Worm (Caenorhabditis elegans) whole organism, L4 larva: ENCODE results near the gene F35H10.3.

Experiments used
- F10B5.3 ChIP-seq: sonication (generic microtip); optimal IDR thresholded peaks from 2 replicates; lab custom pipeline; 2016; ENCODE audit warnings: mild to moderate bottlenecking, missing genetic modification characterization, missing compliant biosample characterization
- F49E8.2 ChIP-seq: sonication (generic microtip); optimal IDR thresholded peaks from 2 replicates; lab custom pipeline; 2016; ENCODE audit warnings: missing compliant biosample characterization, mild to moderate bottlenecking, missing genetic modification characterization, borderline replicate concordance
- Y105C5A.15 ChIP-seq: fragments of 200-800 bp; sonication (Bioruptor generic); IDR thresholded peaks from 2 replicates; pipeline ENCODE4 v1.3.6; 2022; ENCODE audit warnings: missing genetic modification characterization, missing compliant biosample characterization
- aha-1 ChIP-seq: fragments of 150-350 bp; peaks from one replicate; lab custom pipeline; 2014; ENCODE audit warnings: missing biosample characterization, missing genetic modification characterization
- cey-2 ChIP-seq: sonication (generic microtip); optimal IDR thresholded peaks from 3 replicates; lab custom pipeline; 2017; ENCODE audit warnings: missing genetic modification characterization, mild to moderate bottlenecking, missing compliant biosample characterization, antibody characterized with exemption, borderline replicate concordance; ENCODE audit not compliant: insufficient read depth
- daf-12 ChIP-seq: fragments of 150-350 bp; optimal IDR thresholded peaks from 2 replicates; lab custom pipeline; 2014; ENCODE audit warnings: missing biosample characterization, missing genetic modification reagents, missing genetic modification characterization
- daf-16 ChIP-seq, 3 experiments: sonication (generic microtip); optimal IDR thresholded peaks; 2 replicates each; lab custom pipeline; 2016 to 2017; ENCODE audit warnings: missing genetic modification characterization in 3 of 3, missing genetic modification reagents in 3 of 3, mild to moderate bottlenecking in 2 of 3, missing compliant biosample characterization in 2 of 3, missing biosample characterization in 1 of 3, moderate library complexity in 1 of 3
- daf-19 ChIP-seq: fragments of 200-800 bp; sonication (Bioruptor generic); conservative IDR thresholded peaks from 2 replicates; pipeline ENCODE4 v1.3.6; 2022; ENCODE audit warnings: missing genetic modification characterization, missing compliant biosample characterization
- dmd-6 ChIP-seq: fragments of 200-800 bp; sonication (Bioruptor generic); IDR thresholded peaks from 2 replicates; pipeline ENCODE4 v1.3.6; 2022; ENCODE audit warnings: missing genetic modification reagents, missing genetic modification characterization, missing compliant biosample characterization
- dmd-9 ChIP-seq: fragments of 200-800 bp; sonication (Bioruptor generic); IDR thresholded peaks from 2 replicates; pipeline ENCODE4 v1.3.6; 2022; ENCODE audit warnings: missing genetic modification reagents, missing genetic modification characterization, missing compliant biosample characterization
- duxl-1 ChIP-seq: sonication (generic microtip); optimal IDR thresholded peaks from 2 replicates; lab custom pipeline; 2016; ENCODE audit warnings: mild to moderate bottlenecking, missing genetic modification characterization, moderate library complexity, missing compliant biosample characterization; ENCODE audit not compliant: poor library complexity
- dve-1 ChIP-seq: sonication (generic microtip); optimal IDR thresholded peaks from 2 replicates; lab custom pipeline; 2017; ENCODE audit warnings: antibody characterized with exemption, mild to moderate bottlenecking, missing genetic modification characterization, missing compliant biosample characterization; ENCODE audit not compliant: insufficient read depth
- egl-43 ChIP-seq: fragments of 200-800 bp; sonication (Bioruptor generic); IDR thresholded peaks from 2 replicates; pipeline ENCODE4 v1.3.6; 2022; ENCODE audit warnings: missing genetic modification reagents, missing genetic modification characterization, missing compliant biosample characterization
- hif-1 ChIP-seq, 2 experiments: sonication (generic microtip); optimal IDR thresholded peaks; 2 replicates each; lab custom pipeline; 2016 to 2017; ENCODE audit warnings: missing compliant biosample characterization in 2 of 2, missing genetic modification characterization in 2 of 2, missing genetic modification reagents in 2 of 2, missing genotype in 2 of 2, mild to moderate bottlenecking in 1 of 2
- lin-1 ChIP-seq: fragments of 200-800 bp; sonication (Bioruptor generic); IDR thresholded peaks from 2 replicates; pipeline ENCODE4 v1.3.6; 2022; ENCODE audit warnings: missing genetic modification reagents, missing genetic modification characterization, missing compliant biosample characterization
- lin-13 ChIP-seq: fragments of 150-350 bp; optimal IDR thresholded peaks from 2 replicates; lab custom pipeline; 2014; ENCODE audit warnings: missing biosample characterization, missing genetic modification reagents, missing genetic modification characterization
- lin-29 ChIP-seq: fragments of 200-800 bp; sonication (Bioruptor generic); IDR thresholded peaks from 2 replicates; pipeline ENCODE4 v1.3.6; 2022; ENCODE audit warnings: missing genetic modification reagents, missing genetic modification characterization, missing compliant biosample characterization
- lir-3 ChIP-seq: sonication (generic microtip); optimal IDR thresholded peaks from 2 replicates; lab custom pipeline; 2016; ENCODE audit warnings: mild to moderate bottlenecking, missing genetic modification characterization, missing compliant biosample characterization
- lsy-2 ChIP-seq, 2 experiments: fragments of 150-350 bp in 1 of 2; sonication (generic microtip) in 1 of 2; optimal IDR thresholded peaks; 2 replicates each; lab custom pipeline; 2014 to 2017; ENCODE audit warnings: missing biosample characterization in 2 of 2, missing genetic modification characterization in 2 of 2
- mxl-3 ChIP-seq: fragments of 200-800 bp; sonication (Bioruptor generic); optimal IDR thresholded peaks from 2 replicates; lab custom pipeline; 2018; ENCODE audit warnings: mild to moderate bottlenecking, missing genetic modification characterization, missing compliant biosample characterization
- nhr-11 ChIP-seq: fragments of 150-350 bp; optimal IDR thresholded peaks from 2 replicates; lab custom pipeline; 2014; ENCODE audit warnings: missing biosample characterization, missing genetic modification characterization
- nhr-28 ChIP-seq: fragments of 150-350 bp; optimal IDR thresholded peaks from 2 replicates; lab custom pipeline; 2014; ENCODE audit warnings: missing biosample characterization, missing genetic modification characterization
- nhr-41 ChIP-seq: fragments of 200-800 bp; sonication (Bioruptor generic); IDR thresholded peaks from 2 replicates; pipeline ENCODE4 v1.3.6; 2022; ENCODE audit warnings: missing genetic modification reagents, missing genetic modification characterization, missing compliant biosample characterization
- nhr-48 ChIP-seq: sonication (generic microtip); optimal IDR thresholded peaks from 2 replicates; lab custom pipeline; 2016; ENCODE audit warnings: mild to moderate bottlenecking, missing genetic modification characterization, missing compliant biosample characterization
- nhr-6 ChIP-seq: fragments of 150-350 bp; optimal IDR thresholded peaks from 2 replicates; lab custom pipeline; 2014; ENCODE audit warnings: missing biosample characterization, missing genetic modification characterization
- php-3 ChIP-seq: fragments of 200-800 bp; sonication (Bioruptor generic); IDR thresholded peaks from 2 replicates; pipeline ENCODE4 v1.3.6; 2022; ENCODE audit warnings: missing genetic modification reagents, missing genetic modification characterization, missing compliant biosample characterization
- rbr-2 ChIP-seq: sonication (generic microtip); optimal IDR thresholded peaks from 2 replicates; lab custom pipeline; 2016; ENCODE audit warnings: missing genotype, missing genetic modification characterization, missing compliant biosample characterization
- saeg-2 ChIP-seq: fragments of 200-800 bp; sonication (Bioruptor generic); IDR thresholded peaks from 2 replicates; pipeline ENCODE4 v1.3.6; 2022; ENCODE audit warnings: missing genetic modification reagents, missing genetic modification characterization, missing compliant biosample characterization
- set-16 ChIP-seq: fragments of 200-800 bp; sonication (Bioruptor generic); IDR thresholded peaks from 2 replicates; pipeline ENCODE4 v1.3.6; 2022; ENCODE audit warnings: missing genetic modification reagents, missing genetic modification characterization, missing compliant biosample characterization
- skn-1 ChIP-seq: fragments of 150-350 bp; optimal IDR thresholded peaks from 2 replicates; lab custom pipeline; 2014; ENCODE audit warnings: missing biosample characterization, missing genetic modification characterization
- snpc-4 ChIP-seq: fragments of 150-350 bp; optimal IDR thresholded peaks from 2 replicates; lab custom pipeline; 2014; ENCODE audit warnings: missing biosample characterization, missing genetic modification characterization
- spr-3 ChIP-seq: fragments of 200-800 bp; sonication (Bioruptor generic); optimal IDR thresholded peaks from 2 replicates; lab custom pipeline; 2018; ENCODE audit warnings: mild to moderate bottlenecking, missing genetic modification characterization, missing compliant biosample characterization
- unc-62 ChIP-seq, 3 experiments: fragments of 150-350 bp in 1 of 3; sonication (generic microtip); optimal IDR thresholded peaks in 2 of 3; peaks in 1 of 3; 1 replicate in 1 of 3; 2 replicates in 2 of 3; lab custom pipeline; 2014 to 2017; ENCODE audit warnings: missing biosample characterization in 3 of 3, missing genetic modification characterization in 3 of 3, missing genetic modification reagents in 3 of 3, missing genotype in 1 of 3
- zfp-3 ChIP-seq: fragments of 200-800 bp; sonication (Bioruptor generic); conservative IDR thresholded peaks from 2 replicates; pipeline ENCODE4 v1.3.6; 2022; ENCODE audit warnings: missing genetic modification reagents, missing genetic modification characterization, missing compliant biosample characterization
- zip-11 ChIP-seq: fragments of 200-800 bp; sonication (Bioruptor generic); IDR thresholded peaks from 2 replicates; pipeline ENCODE4 v1.3.6; 2022; ENCODE audit warnings: missing genetic modification characterization, missing compliant biosample characterization
- ztf-11 ChIP-seq: fragments of 150-350 bp; optimal IDR thresholded peaks from 2 replicates; lab custom pipeline; 2014; ENCODE audit warnings: missing biosample characterization, missing genetic modification characterization

The F35H10.3 gene

DNA sequence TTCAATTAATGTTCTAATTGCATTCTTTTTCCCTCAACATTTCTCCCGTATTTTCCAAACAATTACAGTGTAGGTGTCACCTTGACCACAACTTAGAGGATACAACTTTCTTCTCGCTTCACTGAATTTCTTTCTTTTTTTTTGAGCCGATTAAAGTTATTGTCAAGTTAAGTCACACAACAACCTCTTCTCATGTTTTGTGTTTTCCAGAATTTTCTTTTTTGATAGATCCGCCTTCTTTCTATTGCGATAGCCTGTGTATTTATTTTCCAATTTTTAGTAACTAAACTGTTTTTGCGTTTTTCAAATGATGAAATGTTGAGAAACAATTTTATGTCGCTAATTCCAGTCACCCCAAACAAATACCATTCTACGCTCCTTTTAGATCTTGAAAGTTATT, at the start of gene F35H10.3:
Gene F35H10.3, plus strand, starts transcription at position 301 of the 400 bp plus-strand sequence.
- TF ChIP-seq daf-16 (GFP tag; optimal IDR thresholded peaks at IDR 0.05; lab: Kevin White, UChicago), result no peak
- no peak for TF ChIP-seq daf-16 (tag; optimal IDR thresholded peaks at IDR 0.05; lab: Kevin White, UChicago)
- TF ChIP-seq skn-1 (tag; lab: Kevin White, UChicago), result no peak
- no peak for TF ChIP-seq mxl-3 (GFP tag; lab: Kevin White, UChicago)
- no peak for TF ChIP-seq aha-1
- TF ChIP-seq lin-29, result no peak
- TF ChIP-seq, all 104 proteins: peak for 0

ce11 chrIV:8276609-8277008, 49.2 kb upstream of the F35H10.3 start, which contains the start of gene K07H8.12:
Gene K07H8.12 (minus strand): TSS chrIV:8276709.
- no peak for TF ChIP-seq nhr-48 (tag; lab: Kevin White, UChicago)
- TF ChIP-seq daf-12 (tag; lab: Kevin White, UChicago), result no peak
- no peak for TF ChIP-seq spr-3 (GFP tag; lab: Kevin White, UChicago)
- TF ChIP-seq cey-2 (tag; lab: Kevin White, UChicago), result no peak
- no peak for TF ChIP-seq zfp-3 (GFP tag; lab: Robert Waterston, UW)
- TF ChIP-seq nhr-41 (GFP tag; lab: Robert Waterston, UW), result no peak
- no peak for TF ChIP-seq lir-3 (tag; lab: Kevin White, UChicago)
- no peak for TF ChIP-seq nhr-28 (tag; lab: Kevin White, UChicago)
- no peak for TF ChIP-seq lsy-2 (tag; optimal IDR thresholded peaks at IDR 0.05; lab: Kevin White, UChicago)
- TF ChIP-seq hif-1 (tag; optimal IDR thresholded peaks at IDR 0.05; lab: Kevin White, UChicago), result no peak

DNA sequence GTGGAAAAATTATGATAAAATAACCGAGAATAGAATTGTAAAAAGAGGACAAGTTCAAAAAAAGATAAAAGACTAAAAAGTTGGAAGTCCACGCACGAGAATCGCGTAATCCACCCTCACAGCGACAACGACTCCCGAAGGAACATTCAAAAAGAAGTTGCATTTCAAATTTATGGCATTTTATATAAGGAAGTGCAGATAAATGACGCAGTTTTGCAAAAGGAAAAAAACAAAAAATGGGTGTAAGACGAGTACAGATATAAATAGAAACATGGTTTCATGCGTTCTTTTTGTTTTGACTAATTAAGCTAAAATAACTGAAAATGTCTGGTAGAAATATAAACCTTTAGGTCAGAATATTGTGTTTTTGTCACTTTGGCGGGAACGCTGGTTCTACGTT, 42.6 kb upstream of the F35H10.3 start:
- peak in 1 of 2 experiments; percentile 80 for TF ChIP-seq unc-62 (GFP tag; optimal IDR thresholded peaks at IDR 0.05 in 1 of 2; lab: Kevin White, UChicago)
- no peak for TF ChIP-seq unc-62 (tag; optimal IDR thresholded peaks at IDR 0.05; lab: Kevin White, UChicago)
- no peak for TF ChIP-seq lin-29

DNA sequence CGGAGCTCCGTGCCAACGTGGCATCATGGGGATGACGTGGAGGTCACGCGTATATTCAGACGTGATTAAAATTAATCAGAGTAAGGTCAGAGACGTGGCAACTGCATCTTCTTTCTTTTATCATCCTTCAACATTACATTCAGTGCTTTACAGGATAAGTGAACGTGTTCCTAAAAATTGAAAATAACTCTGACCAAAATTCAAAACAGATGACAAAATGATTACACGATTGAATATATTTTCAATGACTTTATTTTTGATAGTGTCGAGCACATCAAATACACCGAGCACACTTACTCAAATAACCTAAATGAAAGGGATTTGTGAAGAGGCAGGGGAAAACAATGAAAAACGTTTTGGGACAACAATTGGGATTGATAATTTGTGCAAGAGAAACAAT, 39.4 kb upstream of the F35H10.3 start, which contains the start of gene K07H8.9:
Gene K07H8.9, minus strand, starts transcription at position 125 of the 400 bp plus-strand sequence.
- TF ChIP-seq F49E8.2 (tag; lab: Kevin White, UChicago) (peak; percentile 42), Y105C5A.15 (0 out of 2 replicates have a peak, but pooled peaks have one; percentile 15), dmd-6 (no peak)

DNA sequence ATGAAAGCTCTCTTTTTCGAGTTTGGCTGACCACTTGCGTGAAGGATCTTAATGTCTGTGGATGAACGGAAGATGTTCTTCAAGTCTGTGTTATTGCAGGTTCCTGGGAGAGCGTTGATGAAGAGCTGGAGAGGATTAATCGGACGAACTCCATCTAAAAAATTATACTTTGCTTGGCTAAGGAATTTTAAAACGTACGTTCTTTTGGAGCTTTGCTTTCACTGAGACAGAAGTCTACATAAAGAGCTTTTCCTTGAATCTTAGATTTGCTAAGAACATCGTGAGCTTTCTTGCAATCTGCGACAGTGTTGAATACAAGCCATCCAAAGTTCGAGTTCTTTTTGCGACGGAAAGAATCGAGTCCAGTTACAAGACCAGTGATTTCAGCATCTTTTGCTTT, 38.5 kb upstream of the F35H10.3 start:
- no peak for TF ChIP-seq php-3
- no peak for TF ChIP-seq duxl-1
- TF ChIP-seq daf-19, result no peak
- no peak for TF ChIP-seq nhr-11 (tag; lab: Kevin White, UChicago)
- TF ChIP-seq nhr-6 (tag; lab: Kevin White, UChicago), result no peak
- TF ChIP-seq lin-13 (GFP tag; lab: Kevin White, UChicago), result no peak
- TF ChIP-seq zip-11, result no peak
- TF ChIP-seq unc-62 (GFP tag; optimal IDR thresholded peaks at IDR 0.05 in 1 of 2; lab: Kevin White, UChicago), result peak in 1 of 2 experiments; percentile 96
- no peak for TF ChIP-seq unc-62 (tag; optimal IDR thresholded peaks at IDR 0.05; lab: Kevin White, UChicago)

DNA sequence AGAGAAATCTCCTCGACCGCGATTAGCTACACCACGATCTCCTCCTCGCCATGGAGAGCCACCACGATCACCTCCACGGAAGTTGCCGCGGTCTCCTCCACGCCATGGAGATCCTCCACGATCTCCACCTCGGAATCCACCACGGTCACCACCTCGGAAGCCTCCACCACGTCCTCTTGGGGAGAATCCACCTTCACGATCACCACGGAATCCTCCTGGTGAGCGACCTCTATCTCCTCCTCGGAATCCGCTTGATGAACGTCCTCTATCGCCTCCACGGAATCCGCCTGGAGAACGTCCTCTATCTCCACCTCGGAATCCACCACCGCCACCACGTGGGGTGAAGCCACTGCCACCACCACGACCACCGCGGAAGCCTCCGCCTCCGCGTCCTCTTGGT, 36.7 kb upstream of the F35H10.3 start:
- TF ChIP-seq saeg-2 (GFP tag; lab: Robert Waterston, UW) (no peak), set-16 (GFP tag; lab: Robert Waterston, UW) (peak; percentile 94), egl-43 (GFP tag; lab: Robert Waterston, UW) (0 out of 2 replicates have a peak, but pooled peaks have one; percentile 51), dmd-9 (GFP tag; lab: Robert Waterston, UW) (no peak), dmd-6 (no peak), snpc-4 (tag; lab: Kevin White, UChicago) (no peak), dve-1 (no peak), lin-1 (GFP tag; lab: Robert Waterston, UW) (0 out of 2 replicates have a peak, but pooled peaks have one; percentile 8), F10B5.3 (tag; lab: Kevin White, UChicago) (no peak), ztf-11 (no peak), spr-3 (GFP tag; lab: Kevin White, UChicago) (no peak), nhr-11 (tag; lab: Kevin White, UChicago) (no peak), rbr-2 (tag; lab: Kevin White, UChicago) (no peak)
